Fruit fly (Drosophila melanogaster): ENCODE results near the gene Rpt3.

Rpt3 gene

dm6 chrX:11108148-11108844 lies 16.6 kb upstream of the Rpt3 start, which contains the start of gene Hsp60A (continued):
- TF ChIP-seq NC2α (GFP tag; optimal IDR thresholded peaks at IDR 0.05) (no peak), CG8765 (GFP tag; IDR thresholded peaks at IDR 0.05) (no peak), nau (GFP tag; optimal IDR thresholded peaks at IDR 0.05) (no peak), CG9215 (GFP tag; IDR thresholded peaks at IDR 0.05) (0 out of 2 replicates have a peak, but pooled peaks have one; percentile 25), CG11093 (GFP tag; IDR thresholded peaks at IDR 0.05) (no peak), unc-4 (GFP tag; IDR thresholded peaks at IDR 0.05; ENCODE audit: partially characterized antibody) (peak; percentile 84), sens-2 (GFP tag; IDR thresholded peaks at IDR 0.05) (no peak), gsb-n (tag; optimal IDR thresholded peaks at IDR 0.05) (no peak), p53 (GFP tag; optimal IDR thresholded peaks at IDR 0.05) (no peak), ato (GFP tag; IDR thresholded peaks at IDR 0.05; ENCODE audit: partially characterized antibody) (peak; percentile 55; the same call in 1 of the 2 replicates), CG18476 (GFP tag; optimal IDR thresholded peaks at IDR 0.05) (peak; percentile 65), slou (GFP tag; optimal IDR thresholded peaks at IDR 0.05) (no peak), CG1529 (GFP tag; optimal IDR thresholded peaks at IDR 0.05) (no peak), Myb (GFP tag; optimal IDR thresholded peaks at IDR 0.05) (no peak), CG14014 (GFP tag; IDR thresholded peaks at IDR 0.05) (0 out of 2 replicates have a peak, but pooled peaks have one; percentile 27), en (GFP tag; optimal IDR thresholded peaks at IDR 0.05) (no peak), CG10462 (GFP tag; optimal IDR thresholded peaks at IDR 0.05) (no peak), stc (GFP tag; IDR thresholded peaks at IDR 0.05) (no peak), Doc2 (GFP tag; IDR thresholded peaks at IDR 0.05) (no peak), CG13123 (GFP tag; optimal IDR thresholded peaks at IDR 0.05) (peak; percentile 26), Six4 (GFP tag; optimal IDR thresholded peaks at IDR 0.05) (peak; percentile 10), CG32772 (GFP tag; IDR thresholded peaks at IDR 0.05) (peak; percentile 50), dmrt99B (tag; optimal IDR thresholded peaks at IDR 0.05) (peak; percentile 43), fd102C (GFP tag; optimal IDR thresholded peaks at IDR 0.05) (no peak), CG1602 (GFP tag; optimal IDR thresholded peaks at IDR 0.05) (no peak), Hr51 (GFP tag; optimal IDR thresholded peaks at IDR 0.05) (peak in 1 of 2 experiments; percentile 56), fu2 (GFP tag; optimal IDR thresholded peaks at IDR 0.05) (no peak), NK7.1 (GFP tag; optimal IDR thresholded peaks at IDR 0.05) (no peak), Oli (tag; optimal IDR thresholded peaks at IDR 0.05) (peak; percentile 2), zen (tag; optimal IDR thresholded peaks at IDR 0.05) (peak; percentile 40), nerfin-1 (tag; optimal IDR thresholded peaks at IDR 0.05) (peak; percentile 26), Lhr (GFP tag; optimal IDR thresholded peaks at IDR 0.05) (peak; percentile 34), CG10431 (GFP tag; optimal IDR thresholded peaks at IDR 0.05) (peak; percentile 1), Ssrp (tag; optimal IDR thresholded peaks at IDR 0.05) (peak; percentile 48), CG11723 (GFP tag; optimal IDR thresholded peaks at IDR 0.05) (no peak), toy (GFP tag; IDR thresholded peaks at IDR 0.05) (no peak), CG15514 (GFP tag; optimal IDR thresholded peaks at IDR 0.05) (peak; percentile 76), crp (GFP tag; optimal IDR thresholded peaks at IDR 0.05) (peak in 1 of 2 experiments; percentile 9), sd (tag; optimal IDR thresholded peaks at IDR 0.05) (no peak), ash1 (GFP tag; optimal IDR thresholded peaks at IDR 0.05) (no peak), ems (GFP tag; optimal IDR thresholded peaks at IDR 0.05) (no peak), emc (GFP tag; optimal IDR thresholded peaks at IDR 0.05) (no peak), Awh (GFP tag; IDR thresholded peaks at IDR 0.05) (no peak), grn (GFP tag; optimal IDR thresholded peaks at IDR 0.05) (no peak), z (GFP tag; IDR thresholded peaks at IDR 0.05) (no peak), CG10366 (GFP tag; IDR thresholded peaks at IDR 0.05) (peak; percentile 47), lilli (GFP tag; optimal IDR thresholded peaks at IDR 0.05) (peak; percentile 71), corto (GFP tag; optimal IDR thresholded peaks at IDR 0.05) (peak; percentile 36), CG30403 (GFP tag; optimal IDR thresholded peaks at IDR 0.05) (peak; percentile 60), CG9437 (GFP tag; optimal IDR thresholded peaks at IDR 0.05) (peak; percentile 98)
